Worm (Caenorhabditis elegans) whole organism, midembryonic: ENCODE data around the gene pos-1.
A peak's percentile ranks its signal among the peaks of the same experiment; 100 is the strongest.

Source experiments
- T22C8.4 ChIP-seq: fragments of 200-800 bp; sonication (Bioruptor generic); IDR thresholded peaks from 2 replicates; pipeline ENCODE4 v1.3.6; 2022; ENCODE audit warnings: missing genetic modification characterization, missing compliant biosample characterization
- cog-1 ChIP-seq: sonication (generic microtip); optimal IDR thresholded peaks from 2 replicates; lab custom pipeline; 2016; ENCODE audit warnings: missing genetic modification characterization, missing compliant biosample characterization
- flt-1 ChIP-seq: fragments of 200-800 bp; sonication (Bioruptor generic); IDR thresholded peaks from 2 replicates; pipeline ENCODE4 v1.3.6; 2022; ENCODE audit warnings: missing genetic modification characterization, missing compliant biosample characterization
- klf-2 ChIP-seq: fragments of 200-800 bp; sonication (Bioruptor generic); conservative IDR thresholded peaks from 2 replicates; pipeline ENCODE4 v1.3.6; 2022; ENCODE audit warnings: missing genetic modification reagents, missing genetic modification characterization, missing compliant biosample characterization
- med-1 ChIP-seq: sonication (generic microtip); optimal IDR thresholded peaks from 2 replicates; lab custom pipeline; 2017; ENCODE audit warnings: missing genetic modification characterization, mild to moderate bottlenecking, missing compliant biosample characterization, antibody characterized with exemption, missing genetic modification reagents; ENCODE audit not compliant: insufficient read depth
- ref-1 ChIP-seq: fragments of 200-800 bp; sonication (Bioruptor generic); conservative IDR thresholded peaks from 2 replicates; pipeline ENCODE4 v1.3.6; 2022; ENCODE audit warnings: missing genetic modification reagents, missing genetic modification characterization, missing compliant biosample characterization
- tab-1 ChIP-seq: fragments of 200-800 bp; sonication (Bioruptor generic); IDR thresholded peaks from 2 replicates; pipeline ENCODE4 v1.3.6; 2022; ENCODE audit warnings: missing genetic modification characterization, missing compliant biosample characterization
- ztf-23 ChIP-seq: fragments of 200-800 bp; sonication (Bioruptor generic); IDR thresholded peaks from 2 replicates; pipeline ENCODE4 v1.3.6; 2022; ENCODE audit warnings: missing genetic modification reagents, missing genetic modification characterization, missing compliant biosample characterization
- ztf-29 ChIP-seq: fragments of 200-800 bp; sonication (Bioruptor generic); IDR thresholded peaks from 2 replicates; pipeline ENCODE4 v1.3.6; 2022; ENCODE audit warnings: missing genetic modification reagents, missing genetic modification characterization, missing compliant biosample characterization

pos-1 gene

ce11 chrV:8428585-8429414, 14.9 kb downstream of the pos-1 start:
- TF ChIP-seq T22C8.4 (GFP tag; lab: Robert Waterston, UW) (no peak), ztf-23 (no peak), klf-2 (GFP tag; lab: Robert Waterston, UW) (no peak), flt-1 (GFP tag; lab: Robert Waterston, UW) (no peak), cog-1 (tag; lab: Kevin White, UChicago) (no peak), med-1 (no peak), tab-1 (GFP tag; lab: Robert Waterston, UW) (no peak), ztf-29 (GFP tag; lab: Robert Waterston, UW) (no peak), ref-1 (no peak)

DNA sequence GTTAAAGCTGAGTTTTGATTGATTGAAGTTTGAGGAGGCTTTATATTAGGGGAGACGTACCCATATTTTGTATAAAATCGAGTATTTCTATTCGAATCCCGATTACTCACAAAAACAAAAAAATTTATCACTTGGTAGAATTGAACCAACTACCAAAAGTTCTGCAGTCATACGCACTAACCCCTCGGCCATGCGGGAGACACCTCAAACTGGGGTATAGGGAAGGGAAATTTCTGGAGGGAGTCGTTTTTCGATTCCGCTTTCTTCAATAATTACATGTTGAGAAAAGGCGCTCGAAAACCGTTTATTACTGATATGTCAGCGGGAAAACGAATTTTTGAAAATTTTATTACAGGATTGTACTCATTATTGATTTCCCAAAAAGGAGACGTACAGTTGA, 17.4 kb downstream of the pos-1 start:
- TF ChIP-seq T22C8.4 (GFP tag; lab: Robert Waterston, UW) (peak; percentile 72), ztf-23 (peak; percentile 70; the same call in 1 of the 2 replicates), tab-1 (GFP tag; lab: Robert Waterston, UW) (peak; percentile 83; the same call in 1 of the 2 replicates), ztf-29 (GFP tag; lab: Robert Waterston, UW) (0 out of 2 replicates have a peak, but pooled peaks have one; percentile 35), ref-1 (peak; percentile 71), flt-1 (GFP tag; lab: Robert Waterston, UW) (peak; percentile 82)

- no peak for TF ChIP-seq ztf-23
- TF ChIP-seq flt-1 (GFP tag; lab: Robert Waterston, UW): no peak
- no peak for TF ChIP-seq tab-1 (GFP tag; lab: Robert Waterston, UW)
- TF ChIP-seq cog-1 (tag; lab: Kevin White, UChicago): no peak
- TF ChIP-seq ref-1: no peak
- no peak for TF ChIP-seq T22C8.4 (GFP tag; lab: Robert Waterston, UW)
- no peak for TF ChIP-seq ztf-29 (GFP tag; lab: Robert Waterston, UW)
- no peak for TF ChIP-seq klf-2 (GFP tag; lab: Robert Waterston, UW)
- no peak for TF ChIP-seq med-1
Observed at ce11 chrV:8434400-8434827, 20.5 kb downstream of the pos-1 start.

DNA sequence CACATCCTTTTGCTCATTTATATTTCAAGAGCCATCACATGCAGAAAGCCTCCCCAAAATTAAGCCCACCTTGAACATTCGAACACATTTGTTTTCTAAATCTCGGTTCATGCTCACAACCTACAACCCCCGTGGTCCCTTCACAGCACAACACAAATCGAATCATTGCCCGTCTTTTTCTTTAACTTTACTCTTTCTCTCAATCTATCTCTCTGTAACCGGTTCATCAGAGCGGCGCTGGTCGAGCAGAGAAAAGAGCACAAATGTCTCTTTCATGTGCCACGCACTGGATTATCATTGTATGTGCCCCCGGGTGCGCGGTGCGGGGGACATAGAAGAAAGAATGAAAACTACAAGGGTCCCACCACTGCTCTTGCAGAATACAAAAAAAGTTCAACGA, 21.4 kb downstream of the pos-1 start:
- no peak for TF ChIP-seq klf-2 (GFP tag; lab: Robert Waterston, UW)
- no peak for TF ChIP-seq flt-1 (GFP tag; lab: Robert Waterston, UW)
- TF ChIP-seq cog-1 (tag; lab: Kevin White, UChicago): no peak
- TF ChIP-seq ztf-23: no peak
- TF ChIP-seq ztf-29 (GFP tag; lab: Robert Waterston, UW): no peak
- TF ChIP-seq T22C8.4 (GFP tag; lab: Robert Waterston, UW): no peak
- no peak for TF ChIP-seq ref-1
- no peak for TF ChIP-seq tab-1 (GFP tag; lab: Robert Waterston, UW)
- TF ChIP-seq med-1: no peak

- no peak for TF ChIP-seq ztf-23
- no peak for TF ChIP-seq med-1
- no peak for TF ChIP-seq ref-1
- no peak for TF ChIP-seq tab-1 (GFP tag; lab: Robert Waterston, UW)
- TF ChIP-seq flt-1 (GFP tag; lab: Robert Waterston, UW): no peak
- TF ChIP-seq T22C8.4 (GFP tag; lab: Robert Waterston, UW): no peak
- TF ChIP-seq ztf-29 (GFP tag; lab: Robert Waterston, UW): no peak
- TF ChIP-seq klf-2 (GFP tag; lab: Robert Waterston, UW): no peak
- no peak for TF ChIP-seq cog-1 (tag; lab: Kevin White, UChicago)
Observed at ce11 chrV:8437358-8437757, 23.5 kb downstream of the pos-1 start.

DNA sequence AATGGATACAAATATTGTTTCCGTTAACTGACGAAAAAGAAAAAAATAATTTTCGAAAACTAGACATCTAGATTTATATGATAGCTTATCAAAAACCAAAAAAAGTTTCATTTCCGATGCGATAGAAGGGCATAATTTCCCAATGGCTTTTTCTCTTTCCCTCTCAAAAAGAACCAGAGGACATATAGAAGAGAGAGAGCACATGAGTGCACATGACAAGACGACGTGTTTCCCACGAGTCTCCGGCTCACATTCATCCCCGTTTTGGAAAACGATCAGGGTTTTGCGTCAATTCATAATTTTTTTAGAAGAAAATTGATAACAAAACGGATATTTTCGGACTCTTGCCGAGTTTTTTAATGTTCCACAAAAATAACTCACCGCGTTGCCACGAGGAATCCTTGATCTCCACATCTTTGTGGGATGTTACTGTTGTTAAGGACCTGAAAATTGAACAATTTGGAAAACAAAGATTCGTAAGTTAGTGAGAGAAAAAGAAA, 30.5 kb downstream of the pos-1 start, which contains the start of gene lmd-3:
Gene lmd-3 (minus strand): TSS at position 450 of the 500 bp plus-strand sequence.
- no peak for TF ChIP-seq ref-1
- TF ChIP-seq tab-1 (GFP tag; lab: Robert Waterston, UW): no peak
- no peak for TF ChIP-seq flt-1 (GFP tag; lab: Robert Waterston, UW)
- TF ChIP-seq T22C8.4 (GFP tag; lab: Robert Waterston, UW): no peak
- TF ChIP-seq ztf-23: no peak

ce11 chrV:8445636-8446035, 31.8 kb downstream of the pos-1 start:
- TF ChIP-seq ref-1: no peak

DNA sequence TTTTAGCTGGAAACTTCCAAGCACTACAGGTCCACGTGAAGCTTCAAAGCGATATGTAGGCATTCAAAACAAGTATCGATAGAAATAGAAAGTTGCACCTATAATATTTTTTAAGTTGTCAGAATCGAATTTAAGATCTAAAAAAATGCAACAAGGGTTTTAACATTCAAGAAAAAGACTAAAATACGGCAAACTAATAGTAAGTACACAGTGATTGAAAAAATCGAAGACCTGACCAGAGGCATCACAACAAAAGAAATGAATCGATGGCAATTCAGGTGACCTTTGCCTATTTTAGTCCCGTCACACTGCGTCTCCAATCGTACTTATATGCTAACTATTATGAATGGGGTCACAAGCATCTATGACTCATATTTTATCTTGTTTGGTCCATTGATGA, 34.0 kb downstream of the pos-1 start, which contains the start of gene T23B12.5:
Gene T23B12.5 (minus strand): TSS at position 101 of the 400 bp plus-strand sequence.
- TF ChIP-seq flt-1 (GFP tag; lab: Robert Waterston, UW) (no peak), tab-1 (GFP tag; lab: Robert Waterston, UW) (no peak), cog-1 (tag; lab: Kevin White, UChicago) (no peak), ztf-23 (no peak), klf-2 (GFP tag; lab: Robert Waterston, UW) (no peak), ztf-29 (GFP tag; lab: Robert Waterston, UW) (no peak), med-1 (no peak), T22C8.4 (GFP tag; lab: Robert Waterston, UW) (no peak), ref-1 (no peak)

- no peak for TF ChIP-seq klf-2 (GFP tag; lab: Robert Waterston, UW)
- TF ChIP-seq ref-1: no peak
- TF ChIP-seq flt-1 (GFP tag; lab: Robert Waterston, UW): no peak
- TF ChIP-seq ztf-23: no peak
- no peak for TF ChIP-seq ztf-29 (GFP tag; lab: Robert Waterston, UW)
- no peak for TF ChIP-seq med-1
- TF ChIP-seq tab-1 (GFP tag; lab: Robert Waterston, UW): no peak
Observed at ce11 chrV:8449241-8449640, 35.4 kb downstream of the pos-1 start.

DNA sequence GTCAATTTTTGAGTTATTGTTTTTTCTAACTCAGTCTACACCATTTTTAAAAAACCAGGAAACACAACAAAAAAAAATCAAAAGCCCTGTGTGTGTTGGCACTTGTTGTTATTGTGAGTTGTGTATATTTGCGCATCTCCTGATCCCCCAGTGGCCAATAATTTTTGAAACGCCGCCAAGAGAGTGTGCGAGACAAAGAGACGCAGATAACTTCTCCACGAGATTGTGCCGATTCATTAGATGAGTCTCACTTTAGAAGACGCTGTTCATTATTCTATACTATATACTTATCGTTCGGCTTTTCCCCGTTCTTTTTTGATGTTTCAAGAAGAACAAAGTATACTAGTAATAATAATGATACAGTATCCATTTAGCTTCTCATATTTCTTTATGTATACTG, 36.8 kb downstream of the pos-1 start:
- TF ChIP-seq klf-2 (GFP tag; lab: Robert Waterston, UW): no peak
- no peak for TF ChIP-seq tab-1 (GFP tag; lab: Robert Waterston, UW)
- TF ChIP-seq ztf-23: no peak
- TF ChIP-seq cog-1 (tag; lab: Kevin White, UChicago): no peak
- TF ChIP-seq med-1: no peak
- TF ChIP-seq T22C8.4 (GFP tag; lab: Robert Waterston, UW): no peak
- TF ChIP-seq ref-1: no peak
- TF ChIP-seq ztf-29 (GFP tag; lab: Robert Waterston, UW): no peak
- no peak for TF ChIP-seq flt-1 (GFP tag; lab: Robert Waterston, UW)
